Worm (Caenorhabditis elegans) whole organism, L1 larva: ENCODE data around the gene crls-1.
A peak's percentile ranks its signal among the peaks of the same experiment; 100 is the strongest.

Experiments used
- F16B12.6 ChIP-seq: fragments of 150-350 bp; optimal IDR thresholded peaks from 2 replicates; lab custom pipeline; 2014; ENCODE audit warnings: missing biosample characterization, missing genetic modification characterization
- alr-1 ChIP-seq: fragments of 200-800 bp; sonication (Bioruptor generic); optimal IDR thresholded peaks from 2 replicates; lab custom pipeline; 2018; ENCODE audit warnings: borderline replicate concordance, mild to moderate bottlenecking, missing genetic modification characterization, missing compliant biosample characterization
- aly-2 ChIP-seq: fragments of 150-350 bp; optimal IDR thresholded peaks from 2 replicates; lab custom pipeline; 2014; ENCODE audit warnings: missing biosample characterization, missing genetic modification characterization
- blmp-1 ChIP-seq: fragments of 150-350 bp; optimal IDR thresholded peaks from 2 replicates; lab custom pipeline; 2014; ENCODE audit warnings: missing biosample characterization, missing genetic modification characterization
- ceh-63 ChIP-seq: fragments of 200-800 bp; sonication (Bioruptor generic); optimal IDR thresholded peaks from 2 replicates; lab custom pipeline; 2018; ENCODE audit warnings: mild to moderate bottlenecking, missing genetic modification characterization, missing compliant biosample characterization
- ceh-82 ChIP-seq, 3 experiments: fragments of 150-350 bp in 1 of 3; sonication (generic microtip) in 2 of 3; optimal IDR thresholded peaks; 2 replicates each; lab custom pipeline; 2014 to 2017; ENCODE audit warnings: missing biosample characterization in 3 of 3, missing genetic modification characterization in 3 of 3
- ceh-90 ChIP-seq: sonication (generic microtip); optimal IDR thresholded peaks from 2 replicates; lab custom pipeline; 2016; ENCODE audit warnings: missing genetic modification characterization, missing compliant biosample characterization
- dsc-1 ChIP-seq: sonication (generic microtip); optimal IDR thresholded peaks from 2 replicates; lab custom pipeline; 2016; ENCODE audit warnings: mild to moderate bottlenecking, missing genetic modification characterization, missing compliant biosample characterization
- efl-1 ChIP-seq, 4 experiments: fragments of 150-350 bp; optimal IDR thresholded peaks in 3 of 4; peaks in 1 of 4; 1 replicate in 1 of 4; 2 replicates in 3 of 4; lab custom pipeline; 2014; ENCODE audit warnings: missing biosample characterization in 2 of 4, missing genetic modification characterization in 2 of 4, missing genetic modification reagents in 2 of 4
- egl-27 ChIP-seq, 2 experiments: fragments of 150-350 bp in 1 of 2; sonication (generic microtip); optimal IDR thresholded peaks; 3 replicates each; lab custom pipeline; 2017 to 2018; ENCODE audit warnings: missing biosample characterization in 2 of 2, missing genetic modification characterization in 2 of 2, missing genetic modification reagents in 2 of 2
- elt-2 ChIP-seq: sonication (generic microtip); optimal IDR thresholded peaks from 2 replicates; lab custom pipeline; 2016; ENCODE audit warnings: missing genetic modification characterization, mild to moderate bottlenecking, inconsistent platforms, missing compliant biosample characterization, missing genetic modification reagents
- fkh-4 ChIP-seq: sonication (generic microtip); optimal IDR thresholded peaks from 2 replicates; lab custom pipeline; 2016; ENCODE audit warnings: missing compliant biosample characterization, missing genetic modification characterization, borderline replicate concordance
- fos-1 ChIP-seq: fragments of 150-350 bp; optimal IDR thresholded peaks from 2 replicates; lab custom pipeline; 2014; ENCODE audit warnings: missing biosample characterization, missing genetic modification characterization
- hlh-17 ChIP-seq: fragments of 200-800 bp; sonication (Bioruptor generic); optimal IDR thresholded peaks from 2 replicates; lab custom pipeline; 2018; ENCODE audit warnings: missing genetic modification characterization, mild to moderate bottlenecking, missing compliant biosample characterization, moderate library complexity, borderline replicate concordance
- hlh-4 ChIP-seq: sonication (generic microtip); optimal IDR thresholded peaks from 2 replicates; lab custom pipeline; 2016; ENCODE audit warnings: mild to moderate bottlenecking, missing genetic modification characterization, missing compliant biosample characterization
- irx-1 ChIP-seq: sonication (generic microtip); optimal IDR thresholded peaks from 2 replicates; lab custom pipeline; 2016; ENCODE audit warnings: missing genetic modification characterization, missing compliant biosample characterization
- lin-14 ChIP-seq: fragments of 200-800 bp; sonication (Bioruptor generic); optimal IDR thresholded peaks from 2 replicates; lab custom pipeline; 2018; ENCODE audit warnings: mild to moderate bottlenecking, missing genetic modification characterization, moderate library complexity, missing compliant biosample characterization
- lin-15B ChIP-seq: fragments of 150-350 bp; sonication (generic microtip); optimal IDR thresholded peaks from 3 replicates; lab custom pipeline; 2014; ENCODE audit warnings: missing biosample characterization, missing genetic modification characterization
- lin-35 ChIP-seq, 2 experiments: fragments of 150-350 bp; optimal IDR thresholded peaks; 2 replicates each; lab custom pipeline; 2014; ENCODE audit warnings: missing biosample characterization in 2 of 2, missing genetic modification characterization in 2 of 2, missing genetic modification reagents in 2 of 2
- lin-39 ChIP-seq: fragments of 150-350 bp; optimal IDR thresholded peaks from 2 replicates; lab custom pipeline; 2014; ENCODE audit warnings: missing biosample characterization, missing genetic modification reagents, missing genetic modification characterization
- lsy-2 ChIP-seq, 2 experiments: fragments of 150-350 bp; optimal IDR thresholded peaks; 2 replicates each; lab custom pipeline; 2014; ENCODE audit warnings: missing biosample characterization in 2 of 2, missing genetic modification characterization in 2 of 2
- mef-2 ChIP-seq: fragments of 150-350 bp; optimal IDR thresholded peaks from 2 replicates; lab custom pipeline; 2014; ENCODE audit warnings: missing biosample characterization, missing genetic modification characterization
- mep-1 ChIP-seq: fragments of 150-350 bp; optimal IDR thresholded peaks from 2 replicates; lab custom pipeline; 2014; ENCODE audit warnings: missing biosample characterization, missing genetic modification characterization
- nhr-12 ChIP-seq: sonication (generic microtip); optimal IDR thresholded peaks from 2 replicates; lab custom pipeline; 2017; ENCODE audit warnings: missing biosample characterization, missing genetic modification characterization
- nhr-19 ChIP-seq: fragments of 200-800 bp; sonication (Bioruptor generic); conservative IDR thresholded peaks from 2 replicates; pipeline ENCODE4 v1.3.6; 2022; ENCODE audit warnings: missing genetic modification characterization, missing compliant biosample characterization
- nhr-20 ChIP-seq: sonication (generic microtip); optimal IDR thresholded peaks from 2 replicates; lab custom pipeline; 2016; ENCODE audit warnings: mild to moderate bottlenecking, missing genetic modification characterization, missing compliant biosample characterization
- nhr-28 ChIP-seq: fragments of 150-350 bp; optimal IDR thresholded peaks from 2 replicates; lab custom pipeline; 2014; ENCODE audit warnings: missing biosample characterization, missing genetic modification characterization
- nhr-47 ChIP-seq: sonication (generic microtip); optimal IDR thresholded peaks from 2 replicates; lab custom pipeline; 2016; ENCODE audit warnings: mild to moderate bottlenecking, missing genetic modification characterization, moderate library complexity, missing compliant biosample characterization
- nhr-76 ChIP-seq: sonication (generic microtip); optimal IDR thresholded peaks from 2 replicates; lab custom pipeline; 2017; ENCODE audit warnings: missing biosample characterization, missing genetic modification characterization
- nhr-84 ChIP-seq: sonication (generic microtip); optimal IDR thresholded peaks from 2 replicates; lab custom pipeline; 2017; ENCODE audit warnings: missing biosample characterization, missing genetic modification characterization
- nhr-85 ChIP-seq: sonication (generic microtip); peaks from one replicate; lab custom pipeline; 2016; ENCODE audit warnings: missing genetic modification characterization, inconsistent platforms, missing compliant biosample characterization
- pqm-1 ChIP-seq: sonication (generic microtip); optimal IDR thresholded peaks from 3 replicates; lab custom pipeline; 2017; ENCODE audit warnings: missing biosample characterization, missing genetic modification characterization
- skn-1 ChIP-seq: fragments of 150-350 bp; optimal IDR thresholded peaks from 2 replicates; lab custom pipeline; 2014; ENCODE audit warnings: missing biosample characterization, missing genetic modification characterization
- snpc-4 ChIP-seq: fragments of 150-350 bp; optimal IDR thresholded peaks from 2 replicates; lab custom pipeline; 2014; ENCODE audit warnings: missing biosample characterization, missing genetic modification characterization
- sox-4 ChIP-seq: sonication (generic microtip); optimal IDR thresholded peaks from 2 replicates; lab custom pipeline; 2016; ENCODE audit warnings: missing genetic modification characterization, missing compliant biosample characterization
- unc-30 ChIP-seq: sonication (generic microtip); optimal IDR thresholded peaks from 2 replicates; lab custom pipeline; 2017; ENCODE audit warnings: missing biosample characterization, missing genetic modification characterization
- unc-62 ChIP-seq: fragments of 150-350 bp; optimal IDR thresholded peaks from 2 replicates; lab custom pipeline; 2014; ENCODE audit warnings: missing biosample characterization, missing genetic modification reagents, missing genetic modification characterization
- vab-15 ChIP-seq: sonication (generic microtip); optimal IDR thresholded peaks from 2 replicates; lab custom pipeline; 2017; ENCODE audit warnings: missing genotype, mild to moderate bottlenecking, missing genetic modification characterization, missing compliant biosample characterization
- ztf-11 ChIP-seq, 2 experiments: sonication (generic microtip); optimal IDR thresholded peaks; 2 replicates each; lab custom pipeline; 2016 to 2017; ENCODE audit warnings: missing genetic modification characterization in 2 of 2, missing biosample characterization in 1 of 2, missing compliant biosample characterization in 1 of 2
- ztf-4 ChIP-seq: fragments of 150-350 bp; optimal IDR thresholded peaks from 2 replicates; lab custom pipeline; 2014; ENCODE audit warnings: missing biosample characterization, missing genetic modification characterization

crls-1 gene

DNA sequence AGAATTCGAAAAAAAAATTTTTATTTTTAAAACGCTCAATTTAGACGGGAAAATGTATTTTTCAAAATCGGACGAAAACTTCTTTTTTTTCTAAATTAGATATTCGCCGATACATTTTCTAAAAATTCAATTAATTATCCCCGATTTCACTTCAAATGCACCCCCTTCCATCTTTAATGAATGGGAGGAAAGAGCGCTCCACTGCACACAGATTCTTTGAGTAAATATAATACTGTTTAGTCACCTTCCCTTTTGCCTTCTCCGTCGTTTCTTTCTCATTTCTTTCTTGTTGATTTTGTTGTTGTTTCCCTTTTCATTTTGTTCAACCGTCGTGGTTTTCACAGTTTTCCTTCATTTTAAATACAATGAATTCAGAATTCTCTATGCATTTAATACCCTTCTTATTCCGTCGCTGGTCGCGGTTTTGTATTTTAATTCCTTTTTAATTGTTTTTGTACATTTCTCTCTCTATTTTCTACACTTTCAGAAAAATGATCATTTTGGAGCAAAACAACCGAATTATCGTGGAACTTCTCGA lies 47.8 kb downstream of the crls-1 start, which contains the start of gene arx-4 (continued):
- TF ChIP-seq fos-1 (tag; lab: Kevin White, UChicago) (peak; percentile 10), pqm-1 (tag; lab: Kevin White, UChicago) (no peak), lin-14 (GFP tag; lab: Kevin White, UChicago) (no peak), hlh-4 (tag; lab: Kevin White, UChicago) (no peak), elt-2 (no peak), mep-1 (tag; lab: Kevin White, UChicago) (no peak), nhr-20 (tag; lab: Kevin White, UChicago) (peak; percentile 13), ceh-90 (tag; lab: Kevin White, UChicago) (no peak), irx-1 (tag; lab: Kevin White, UChicago) (peak; percentile 8), egl-27 (tag; optimal IDR thresholded peaks at IDR 0.05; lab: Kevin White, UChicago) (no peak), lsy-2 (tag; optimal IDR thresholded peaks at IDR 0.05; lab: Kevin White, UChicago) (no peak), lin-15B (tag; lab: Kevin White, UChicago) (no peak), nhr-85 (no peak), nhr-19 (GFP tag; lab: Robert Waterston, UW) (no peak), unc-62 (no peak), F16B12.6 (tag; lab: Kevin White, UChicago) (no peak), mef-2 (tag; lab: Kevin White, UChicago) (no peak), snpc-4 (no peak), ztf-11 (tag; optimal IDR thresholded peaks at IDR 0.05; lab: Kevin White, UChicago) (no peak), ceh-82 (tag; optimal IDR thresholded peaks at IDR 0.05; lab: Kevin White, UChicago) (no peak), nhr-76 (tag; lab: Kevin White, UChicago) (no peak), hlh-17 (GFP tag; lab: Kevin White, UChicago) (no peak), nhr-84 (no peak), sox-4 (tag; lab: Kevin White, UChicago) (no peak), aly-2 (tag; lab: Kevin White, UChicago) (no peak), dsc-1 (tag; lab: Kevin White, UChicago) (no peak), ztf-4 (tag; lab: Kevin White, UChicago) (no peak), vab-15 (no peak), nhr-12 (no peak), skn-1 (tag; lab: Kevin White, UChicago) (peak; percentile 41), blmp-1 (tag; lab: Kevin White, UChicago) (peak; percentile 66)

DNA sequence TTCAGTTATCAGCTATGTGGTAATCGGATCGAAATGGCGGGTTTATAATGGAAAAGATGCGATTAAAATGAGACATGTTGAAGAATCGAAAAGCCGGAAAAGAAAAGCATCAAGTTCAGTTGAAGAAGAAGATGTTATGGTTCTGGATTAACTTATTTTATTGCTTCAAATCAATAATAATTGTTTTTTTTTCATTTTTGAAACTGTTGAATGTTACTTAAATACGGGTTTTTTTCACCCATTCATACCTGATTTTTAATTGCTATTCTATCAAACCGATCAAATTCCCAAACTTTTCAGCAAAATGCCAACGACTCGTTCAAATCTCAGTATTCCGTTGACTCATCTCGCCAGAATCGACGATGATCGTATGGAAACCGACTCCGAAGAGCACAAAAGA lies 49.8 kb downstream of the crls-1 start, which contains the start of gene exos-4.2:
exos-4.2 (plus strand) TSS at position 301 of the 400 bp plus-strand sequence.
- TF ChIP-seq ceh-63 (GFP tag; lab: Kevin White, UChicago) (no peak), alr-1 (tag; lab: Kevin White, UChicago) (no peak), nhr-28 (tag; lab: Kevin White, UChicago) (no peak), unc-30 (tag; lab: Kevin White, UChicago) (no peak), fos-1 (tag; lab: Kevin White, UChicago) (no peak), nhr-47 (tag; lab: Kevin White, UChicago) (no peak), lin-39 (no peak), unc-62 (no peak), lin-35 (GFP tag; optimal IDR thresholded peaks at IDR 0.05; lab: Kevin White, UChicago) (no peak), blmp-1 (tag; lab: Kevin White, UChicago) (no peak), nhr-76 (tag; lab: Kevin White, UChicago) (no peak), fkh-4 (no peak), efl-1 (optimal IDR thresholded peaks at IDR 0.05; lab: Kevin White, UChicago) (no peak), efl-1 (GFP tag; optimal IDR thresholded peaks at IDR 0.05 in 1 of 2; lab: Kevin White, UChicago) (no peak), ztf-11 (tag; optimal IDR thresholded peaks at IDR 0.05; lab: Kevin White, UChicago) (no peak), mef-2 (tag; lab: Kevin White, UChicago) (no peak), snpc-4 (no peak)
